Worm (Caenorhabditis elegans) whole organism, L4 larva: ENCODE data around the gene T14G8.4.

Experiments
- ama-1 ChIP-seq: fragments of 150-350 bp; optimal IDR thresholded peaks from 2 replicates; lab custom pipeline; 2014; ENCODE audit warnings: inconsistent platforms, mixed read lengths
- lir-3 ChIP-seq: sonication (generic microtip); optimal IDR thresholded peaks from 2 replicates; lab custom pipeline; 2016; ENCODE audit warnings: mild to moderate bottlenecking, missing genetic modification characterization, missing compliant biosample characterization

DNA sequence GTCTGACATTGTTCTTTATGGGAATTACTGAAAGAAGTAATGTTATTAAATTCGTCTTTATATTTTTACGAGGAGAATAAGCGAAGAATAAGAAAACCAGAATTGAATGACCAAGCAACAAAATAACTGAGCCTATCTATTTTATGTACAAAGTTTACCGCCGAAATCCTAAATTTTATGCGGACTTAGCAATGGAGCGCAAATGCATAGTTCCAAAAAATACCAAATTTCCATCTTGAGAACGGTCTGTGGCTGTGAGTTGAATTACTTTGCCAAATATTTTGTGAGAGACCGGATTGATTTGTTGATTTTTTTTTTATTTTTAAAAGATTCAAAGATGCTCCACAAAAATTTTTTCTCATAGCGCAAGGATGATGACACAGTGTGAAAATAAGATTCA, 11.1 kb downstream of the T14G8.4 start, which contains the start of gene chd-3:
- no peak for TF ChIP-seq ama-1 (lab: Kevin White, UChicago)
- TF ChIP-seq lir-3 (tag; lab: Kevin White, UChicago): no peak
